Worm (Caenorhabditis elegans) whole organism, early embryonic: ENCODE measurements around the gene C36C9.5.

Source experiments
- B0310.2 ChIP-seq: sonication (generic microtip); optimal IDR thresholded peaks from 2 replicates; lab custom pipeline; 2016; ENCODE audit warnings: mild to moderate bottlenecking, missing genetic modification characterization, missing compliant biosample characterization
- aly-1 ChIP-seq: sonication (generic microtip); optimal IDR thresholded peaks from 2 replicates; lab custom pipeline; 2016; ENCODE audit warnings: missing genetic modification characterization, missing compliant biosample characterization
- ama-1 ChIP-seq: fragments of 150-350 bp; optimal IDR thresholded peaks from 2 replicates; lab custom pipeline; 2014
- ceh-13 ChIP-seq: fragments of 200-800 bp; sonication (Bioruptor generic); optimal IDR thresholded peaks from 2 replicates; lab custom pipeline; 2018; ENCODE audit warnings: mild to moderate bottlenecking, missing genetic modification characterization, missing compliant biosample characterization
- ceh-36 ChIP-seq: sonication (generic microtip); optimal IDR thresholded peaks from 2 replicates; lab custom pipeline; 2016; ENCODE audit warnings: missing genetic modification characterization, inconsistent platforms, missing compliant biosample characterization
- flt-1 ChIP-seq: fragments of 200-800 bp; sonication (Bioruptor generic); IDR thresholded peaks from 2 replicates; pipeline ENCODE4 v1.3.6; 2022; ENCODE audit warnings: missing genetic modification characterization, missing compliant biosample characterization
- hmg-4 ChIP-seq: fragments of 200-800 bp; sonication (Bioruptor generic); optimal IDR thresholded peaks from 2 replicates; lab custom pipeline; 2018; ENCODE audit warnings: mild to moderate bottlenecking, missing genetic modification characterization, missing compliant biosample characterization
- hnd-1 ChIP-seq: sonication (generic microtip); optimal IDR thresholded peaks from 2 replicates; lab custom pipeline; 2016; ENCODE audit warnings: missing genetic modification characterization, missing compliant biosample characterization
- pes-1 ChIP-seq: fragments of 200-800 bp; sonication (Bioruptor generic); IDR thresholded peaks from 2 replicates; pipeline ENCODE4 v1.3.6; 2022; ENCODE audit warnings: missing genetic modification reagents, missing genetic modification characterization, missing compliant biosample characterization
- tbx-11 ChIP-seq: fragments of 200-800 bp; sonication (Bioruptor generic); IDR thresholded peaks from 2 replicates; pipeline ENCODE4 v1.3.6; 2022; ENCODE audit warnings: missing genetic modification characterization, missing compliant biosample characterization
- tbx-37 ChIP-seq: fragments of 200-800 bp; sonication (Bioruptor generic); conservative IDR thresholded peaks from 2 replicates; pipeline ENCODE4 v1.3.6; 2022; ENCODE audit warnings: missing genetic modification reagents, missing genetic modification characterization, missing compliant biosample characterization

DNA sequence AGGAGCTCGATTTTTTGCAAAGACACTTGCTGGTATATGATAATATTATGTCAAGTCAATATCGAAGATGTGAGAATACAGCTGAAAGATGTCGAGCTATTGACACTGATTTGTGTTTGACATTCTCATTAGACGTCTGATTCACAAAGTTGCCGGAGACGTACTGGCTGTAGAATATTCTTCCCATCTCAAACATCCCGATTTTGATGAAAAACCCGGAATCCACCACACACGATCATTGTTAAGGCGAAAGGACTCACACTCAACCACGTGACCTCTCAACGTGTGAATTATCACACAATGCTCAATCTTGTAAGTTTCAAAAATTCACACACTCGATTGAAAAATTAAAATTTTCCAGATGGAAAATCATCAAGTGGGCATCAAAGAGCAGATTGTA lies 32.2 kb upstream of the C36C9.5 start, which contains the start of gene F07G6.12:
- no peak for TF ChIP-seq ama-1 (lab: Kevin White, UChicago)
- no peak for TF ChIP-seq flt-1 (GFP tag; lab: Robert Waterston, UW)
- no peak for TF ChIP-seq ceh-36
- no peak for TF ChIP-seq hmg-4
- no peak for TF ChIP-seq hnd-1 (tag; lab: Kevin White, UChicago)
- no peak for TF ChIP-seq tbx-37 (GFP tag; lab: Robert Waterston, UW)
- TF ChIP-seq ceh-13 (GFP tag; lab: Kevin White, UChicago) = no peak
- no peak for TF ChIP-seq tbx-11 (GFP tag; lab: Robert Waterston, UW)
- TF ChIP-seq pes-1 = no peak
- TF ChIP-seq aly-1 (tag; lab: Kevin White, UChicago) = no peak
- no peak for TF ChIP-seq B0310.2 (tag; lab: Kevin White, UChicago)
